Fruit fly (Drosophila melanogaster): Measurements from ENCODE around the gene CG31176.
A peak's percentile ranks its signal among the peaks of the same experiment; 100 is the strongest.

The CG31176 gene

DNA sequence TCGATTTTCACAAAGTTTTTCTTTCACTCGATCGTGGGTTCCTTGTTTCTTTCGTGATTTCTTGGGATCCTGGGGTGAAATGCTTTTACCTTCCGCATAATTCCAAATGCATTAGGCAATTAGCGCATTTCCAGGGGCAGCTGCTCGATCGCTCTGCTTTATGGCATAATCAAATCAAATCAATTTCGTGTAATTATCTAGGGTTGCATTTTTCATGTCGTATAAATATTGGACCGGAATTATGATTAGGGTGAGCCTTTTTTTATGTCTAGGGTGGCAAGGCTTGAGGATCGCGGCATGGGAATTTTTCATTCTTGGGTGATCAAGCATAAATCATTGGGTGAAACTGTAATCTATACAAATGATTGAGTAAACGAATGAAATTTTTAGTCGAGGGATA, 64.7 kb downstream of the CG31176 start:
- TF ChIP-seq CG14711 (tag; optimal IDR thresholded peaks at IDR 0.05) (no peak), kay (GFP tag; ENCODE audit: borderline replicate concordance) (no peak), toe (GFP tag; optimal IDR thresholded peaks at IDR 0.05) (no peak), CG7101 (tag; optimal IDR thresholded peaks at IDR 0.05) (no peak)

dm6 chr3R:21653434-21653833, 66.0 kb downstream of the CG31176 start:
- TF ChIP-seq CG1620 (GFP tag; optimal IDR thresholded peaks at IDR 0.05): no peak

DNA sequence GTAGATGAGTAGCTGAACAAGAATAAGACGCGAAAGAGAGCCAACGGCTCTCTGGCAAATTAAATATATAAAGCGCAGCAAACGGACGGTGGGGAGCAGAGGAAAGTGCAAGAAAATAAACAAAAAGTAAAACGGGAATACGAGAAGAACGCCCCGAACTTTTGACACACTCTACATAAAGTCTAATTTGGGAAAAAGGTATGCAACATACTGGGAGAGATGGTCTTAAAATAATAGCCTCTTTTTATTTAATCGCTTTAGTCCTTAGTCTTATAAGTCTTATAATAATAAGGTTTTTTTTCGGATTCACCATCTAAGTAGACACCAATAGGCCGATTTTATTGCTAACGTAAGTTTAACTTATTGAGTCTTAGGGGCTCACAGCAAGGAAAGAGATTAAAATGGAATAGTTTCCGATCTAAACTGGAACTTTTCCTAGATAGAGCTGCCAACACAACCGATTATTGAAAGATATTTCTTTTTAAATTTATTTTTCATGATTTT, 66.5 kb downstream of the CG31176 start:
- no peak for TF ChIP-seq CG11617 (GFP tag; optimal IDR thresholded peaks at IDR 0.05)
- TF ChIP-seq Mnt (GFP tag; optimal IDR thresholded peaks at IDR 0.05): no peak
- no peak for TF ChIP-seq cnc (optimal IDR thresholded peaks at IDR 0.05)
- no peak for TF ChIP-seq kay (GFP tag; ENCODE audit: borderline replicate concordance)
- TF ChIP-seq CG1620 (GFP tag; optimal IDR thresholded peaks at IDR 0.05): no peak
- no peak for TF ChIP-seq toe (GFP tag; optimal IDR thresholded peaks at IDR 0.05)
- peak; percentile 13 for TF ChIP-seq tj (GFP tag; optimal IDR thresholded peaks at IDR 0.05)
- no peak for TF ChIP-seq ovo (GFP tag; optimal IDR thresholded peaks at IDR 0.05)

DNA sequence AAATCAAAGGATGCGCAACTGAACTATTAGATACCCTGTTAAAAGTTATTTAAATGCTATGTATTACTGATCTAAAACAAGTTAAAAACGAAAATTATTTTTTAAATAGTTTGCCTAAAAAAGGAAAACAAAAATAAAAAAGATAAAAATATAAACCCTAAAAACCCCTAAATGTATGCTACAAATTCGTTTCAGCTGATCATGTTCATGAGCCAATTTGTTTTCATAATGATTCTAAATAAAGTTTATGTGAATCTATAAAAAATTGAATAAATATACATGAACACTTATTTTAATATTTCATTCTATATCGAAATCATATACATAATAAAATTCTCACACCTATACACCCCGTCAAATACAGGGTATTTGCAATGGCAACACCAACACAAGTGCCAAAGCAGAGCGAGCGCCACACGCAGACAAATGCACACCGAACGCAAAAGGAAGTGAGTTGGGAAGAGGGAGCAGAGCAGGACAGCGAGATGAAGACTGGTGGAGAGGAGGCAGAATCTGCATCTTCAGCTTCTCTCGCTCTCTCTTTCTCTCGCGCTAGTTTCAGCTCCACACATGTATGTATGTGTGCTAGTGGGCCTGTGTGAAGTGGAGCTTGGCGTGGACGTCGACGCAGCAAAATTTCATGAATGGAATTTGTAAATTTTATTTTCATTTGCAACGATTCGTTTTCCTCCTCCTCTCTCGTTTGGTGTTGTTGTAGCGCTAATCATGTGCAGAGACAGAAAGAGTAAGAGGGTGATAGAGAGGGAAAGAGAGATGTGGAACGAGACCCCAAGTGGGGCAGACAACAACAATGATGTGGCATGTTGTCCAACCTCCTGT, 68.2 kb downstream of the CG31176 start:
- TF ChIP-seq CG14711 (tag; optimal IDR thresholded peaks at IDR 0.05) (no peak), tj (GFP tag; optimal IDR thresholded peaks at IDR 0.05) (peak; percentile 78), CG12768 (GFP tag; optimal IDR thresholded peaks at IDR 0.05) (no peak)

- no peak for TF ChIP-seq CG7101 (tag; optimal IDR thresholded peaks at IDR 0.05)
- TF ChIP-seq cic (GFP tag; optimal IDR thresholded peaks at IDR 0.05): no peak
- TF ChIP-seq CG14711 (tag; optimal IDR thresholded peaks at IDR 0.05): no peak
- TF ChIP-seq CG1620 (GFP tag; optimal IDR thresholded peaks at IDR 0.05): no peak
- TF ChIP-seq pad (GFP tag; optimal IDR thresholded peaks at IDR 0.05): no peak
- no peak for TF ChIP-seq CG5204 (GFP tag; optimal IDR thresholded peaks at IDR 0.05)
- no peak for TF ChIP-seq bab1 (GFP tag; optimal IDR thresholded peaks at IDR 0.05)
- TF ChIP-seq cnc (optimal IDR thresholded peaks at IDR 0.05): no peak
- no peak for TF ChIP-seq toe (GFP tag; optimal IDR thresholded peaks at IDR 0.05)
- no peak for TF ChIP-seq CG12768 (GFP tag; optimal IDR thresholded peaks at IDR 0.05)
- no peak for TF ChIP-seq tj (GFP tag; optimal IDR thresholded peaks at IDR 0.05)
- no peak for TF ChIP-seq CG7045 (GFP tag; optimal IDR thresholded peaks at IDR 0.05)
- TF ChIP-seq kay (GFP tag; ENCODE audit: borderline replicate concordance): no peak
- TF ChIP-seq Clk (GFP tag; optimal IDR thresholded peaks at IDR 0.05): no peak
- TF ChIP-seq Crg-1 (GFP tag; optimal IDR thresholded peaks at IDR 0.05): no peak
- no peak for TF ChIP-seq ovo (GFP tag; optimal IDR thresholded peaks at IDR 0.05)
- no peak for TF ChIP-seq Hr96 (GFP tag; optimal IDR thresholded peaks at IDR 0.05)
Measured at dm6 chr3R:21650506-21650905, 69.0 kb downstream of the CG31176 start.

- no peak for TF ChIP-seq Mnt (GFP tag; optimal IDR thresholded peaks at IDR 0.05)
- no peak for TF ChIP-seq cnc (optimal IDR thresholded peaks at IDR 0.05)
- TF ChIP-seq tj (GFP tag; optimal IDR thresholded peaks at IDR 0.05): peak; percentile 6
- no peak for TF ChIP-seq Clk (GFP tag; optimal IDR thresholded peaks at IDR 0.05)
- no peak for TF ChIP-seq pad (GFP tag; optimal IDR thresholded peaks at IDR 0.05)
- no peak for TF ChIP-seq CG1620 (GFP tag; optimal IDR thresholded peaks at IDR 0.05)
- no peak for TF ChIP-seq ovo (GFP tag; optimal IDR thresholded peaks at IDR 0.05)
- no peak for TF ChIP-seq CG7045 (GFP tag; optimal IDR thresholded peaks at IDR 0.05)
Measured at dm6 chr3R:21649823-21650499, 69.5 kb downstream of the CG31176 start.

DNA sequence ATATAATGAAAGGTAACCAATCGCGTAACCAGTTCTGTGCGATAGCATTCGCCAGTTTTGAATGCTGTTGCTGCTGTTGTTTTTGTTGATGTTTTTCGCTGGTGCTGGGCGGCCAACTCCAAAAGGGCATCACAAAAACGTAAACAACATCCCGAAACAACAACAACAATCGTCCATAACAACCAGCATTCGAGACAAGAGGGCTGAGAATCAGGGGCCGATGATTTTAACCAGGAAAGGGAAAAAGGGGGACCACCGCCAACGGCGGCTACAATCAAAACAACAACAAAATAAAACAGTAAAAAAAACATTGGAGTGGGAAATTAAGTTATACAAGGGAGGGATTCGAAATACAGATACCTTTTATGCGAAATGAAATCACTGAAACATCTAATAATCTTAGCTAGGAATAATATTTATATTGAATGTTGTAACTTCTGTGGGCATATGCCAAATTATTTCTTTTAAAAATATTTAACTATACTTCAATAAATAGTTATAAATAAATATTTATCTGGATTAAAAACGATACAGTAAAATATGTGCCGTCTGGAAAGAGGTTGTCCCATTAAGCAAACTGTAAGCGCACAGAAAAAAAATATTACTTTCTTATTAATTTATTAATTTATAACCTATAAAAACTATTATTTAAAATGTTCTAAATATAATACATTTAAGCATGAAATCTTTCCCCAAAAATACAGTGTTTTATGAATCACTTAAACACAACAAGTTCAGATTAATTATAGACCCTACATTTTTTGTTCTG, 70.2 kb downstream of the CG31176 start:
- TF ChIP-seq CG33017 (tag; optimal IDR thresholded peaks at IDR 0.05): no peak
- TF ChIP-seq CG11617 (GFP tag; optimal IDR thresholded peaks at IDR 0.05): no peak
- no peak for TF ChIP-seq Mnt (GFP tag; optimal IDR thresholded peaks at IDR 0.05)
- no peak for TF ChIP-seq CG1620 (GFP tag; optimal IDR thresholded peaks at IDR 0.05)
- no peak for TF ChIP-seq tj (GFP tag; optimal IDR thresholded peaks at IDR 0.05)
- no peak for TF ChIP-seq CG14711 (tag; optimal IDR thresholded peaks at IDR 0.05)
- TF ChIP-seq pad (GFP tag; optimal IDR thresholded peaks at IDR 0.05): no peak
- no peak for TF ChIP-seq cic (GFP tag; optimal IDR thresholded peaks at IDR 0.05)
- TF ChIP-seq Clk (GFP tag; optimal IDR thresholded peaks at IDR 0.05): no peak
- TF ChIP-seq CG5204 (GFP tag; optimal IDR thresholded peaks at IDR 0.05): no peak
- TF ChIP-seq cnc (optimal IDR thresholded peaks at IDR 0.05): no peak
- TF ChIP-seq Hr96 (GFP tag; optimal IDR thresholded peaks at IDR 0.05): no peak
- no peak for TF ChIP-seq Crg-1 (GFP tag; optimal IDR thresholded peaks at IDR 0.05)

Data from whole organism, adult.